Worm (Caenorhabditis elegans): ENCODE measurements around the gene F29B9.8.

ce11 chrIV:4640941-4641340 lies 6.5 kb upstream of the F29B9.8 start:
- no peak for TF ChIP-seq dpl-1 (GFP tag; optimal IDR thresholded peaks at IDR 0.05)
- no peak for TF ChIP-seq unc-62 (GFP tag; optimal IDR thresholded peaks at IDR 0.05 in 1 of 2)
- no peak for TF ChIP-seq unc-62 (tag; optimal IDR thresholded peaks at IDR 0.05)
- no peak for TF ChIP-seq tag-97 (GFP tag; IDR thresholded peaks at IDR 0.05)
- TF ChIP-seq aha-1 (tag), result no peak
- TF ChIP-seq daf-12 (tag; optimal IDR thresholded peaks at IDR 0.05), result no peak
- TF ChIP-seq fos-1 (tag; optimal IDR thresholded peaks at IDR 0.05), result no peak
- TF ChIP-seq ztf-11 (tag; optimal IDR thresholded peaks at IDR 0.05), result no peak
- no peak for TF ChIP-seq nhr-111 (GFP tag; optimal IDR thresholded peaks at IDR 0.05)
- no peak for TF ChIP-seq T26A8.4 (GFP tag; IDR thresholded peaks at IDR 0.05)
- TF ChIP-seq set-16 (GFP tag; IDR thresholded peaks at IDR 0.05), result no peak
